Worm (Caenorhabditis elegans) whole organism, L4/young adult: ENCODE measurements around the gene F44G3.7.

Experiments
- dao-5 ChIP-seq: sonication (generic microtip); optimal IDR thresholded peaks from 2 replicates; lab custom pipeline; 2016; ENCODE audit warnings: missing genotype, missing genetic modification characterization, moderate library complexity, missing compliant biosample characterization
- him-1 ChIP-seq: sonication (generic microtip); optimal IDR thresholded peaks from 2 replicates; lab custom pipeline; 2016; ENCODE audit warnings: missing genotype, missing genetic modification reagents, missing genetic modification characterization, missing compliant biosample characterization

ce11 chrV:16153375-16153774 is 16.4 kb upstream of the F44G3.7 start, which contains the start of gene str-254:
- no peak for TF ChIP-seq him-1
- TF ChIP-seq dao-5, result no peak
